Worm (Caenorhabditis elegans): ENCODE measurements around the gene C29E4.11.

The C29E4.11 gene

ce11 chrIII:7973968-7974607 lies 16.2 kb upstream of the C29E4.11 start (continued):
- TF ChIP-seq nhr-237 (tag; optimal IDR thresholded peaks at IDR 0.05): no peak
- no peak for TF ChIP-seq C04F5.9 (tag; optimal IDR thresholded peaks at IDR 0.05)
- TF ChIP-seq ama-1 (optimal IDR thresholded peaks at IDR 0.05): peak; percentile 27
- TF ChIP-seq jun-1 (tag; optimal IDR thresholded peaks at IDR 0.05): no peak
- no peak for TF ChIP-seq isw-1 (GFP tag; IDR thresholded peaks at IDR 0.05)
- TF ChIP-seq nhr-28 (tag; optimal IDR thresholded peaks at IDR 0.05): no peak
- no peak for TF ChIP-seq hlh-4 (tag; optimal IDR thresholded peaks at IDR 0.05)
- no peak for TF ChIP-seq unc-30 (tag; optimal IDR thresholded peaks at IDR 0.05)
- TF ChIP-seq egl-27 (tag; optimal IDR thresholded peaks at IDR 0.05): no peak
- TF ChIP-seq snpc-4 (tag; optimal IDR thresholded peaks at IDR 0.05): no peak
- TF ChIP-seq lsy-2 (tag; optimal IDR thresholded peaks at IDR 0.05): peak in 1 of 2 experiments; percentile 19
- no peak for TF ChIP-seq egl-13 (tag; optimal IDR thresholded peaks at IDR 0.05)
- no peak for TF ChIP-seq fkh-8 (tag; optimal IDR thresholded peaks at IDR 0.05)

- TF ChIP-seq unc-30 (tag; optimal IDR thresholded peaks at IDR 0.05) (no peak), tlp-1 (tag; optimal IDR thresholded peaks at IDR 0.05) (no peak), fkh-4 (tag; optimal IDR thresholded peaks at IDR 0.05; ENCODE audit: borderline replicate concordance) (peak; percentile 26), ceh-63 (GFP tag; optimal IDR thresholded peaks at IDR 0.05) (no peak), nhr-85 (tag) (peak; percentile 97), ztf-11 (tag; optimal IDR thresholded peaks at IDR 0.05) (peak in 1 of 2 experiments; percentile 70), tbx-2 (tag; optimal IDR thresholded peaks at IDR 0.05) (peak; percentile 95), ceh-8 (GFP tag; optimal IDR thresholded peaks at IDR 0.05) (peak; percentile 64), C04F5.9 (tag; optimal IDR thresholded peaks at IDR 0.05) (peak; percentile 69), blmp-1 (tag; optimal IDR thresholded peaks at IDR 0.05) (peak; percentile 95), pax-3 (tag; optimal IDR thresholded peaks at IDR 0.05) (peak; percentile 78), unc-86 (tag; optimal IDR thresholded peaks at IDR 0.05) (peak; percentile 90), sup-37 (GFP tag; optimal IDR thresholded peaks at IDR 0.05) (peak; percentile 71), nhr-71 (tag; optimal IDR thresholded peaks at IDR 0.05) (peak; percentile 96), jun-1 (tag; optimal IDR thresholded peaks at IDR 0.05) (peak; percentile 89), ama-1 (optimal IDR thresholded peaks at IDR 0.05) (peak; percentile 53), lin-35 (GFP tag; optimal IDR thresholded peaks at IDR 0.05) (peak; percentile 94 to 95), unc-130 (tag; optimal IDR thresholded peaks at IDR 0.05) (peak; percentile 98), fkh-10 (GFP tag; optimal IDR thresholded peaks at IDR 0.05) (peak; percentile 43), nhr-76 (tag; optimal IDR thresholded peaks at IDR 0.05) (no peak), pqm-1 (tag; optimal IDR thresholded peaks at IDR 0.05) (no peak), mab-9 (GFP tag; IDR thresholded peaks at IDR 0.05) (peak; percentile 90), efl-3 (GFP tag; optimal IDR thresholded peaks at IDR 0.05) (no peak), fkh-8 (tag; optimal IDR thresholded peaks at IDR 0.05) (peak; percentile 89), aha-1 (tag; optimal IDR thresholded peaks at IDR 0.05) (peak; percentile 62), nhr-77 (tag; optimal IDR thresholded peaks at IDR 0.05) (peak; percentile 87), egl-13 (tag; optimal IDR thresholded peaks at IDR 0.05) (peak; percentile 82), mdl-1 (tag; optimal IDR thresholded peaks at IDR 0.05) (peak in 1 of 2 experiments; percentile 93), zip-4 (GFP tag; optimal IDR thresholded peaks at IDR 0.05) (peak; percentile 83), nhr-12 (tag; optimal IDR thresholded peaks at IDR 0.05) (no peak), nhr-47 (tag; optimal IDR thresholded peaks at IDR 0.05) (peak; percentile 96), grh-1 (GFP tag; IDR thresholded peaks at IDR 0.05) (peak; percentile 88), efl-1 (optimal IDR thresholded peaks at IDR 0.05) (peak; percentile 91 to 93), efl-1 (GFP tag; optimal IDR thresholded peaks at IDR 0.05 in 1 of 2) (peak; percentile 83 to 98), lin-15B (tag; optimal IDR thresholded peaks at IDR 0.05) (peak; percentile 84), ceh-88 (GFP tag; IDR thresholded peaks at IDR 0.05) (peak; percentile 62), fos-1 (tag; optimal IDR thresholded peaks at IDR 0.05) (peak; percentile 81), isw-1 (GFP tag; IDR thresholded peaks at IDR 0.05) (peak; percentile 89), elt-3 (tag; optimal IDR thresholded peaks at IDR 0.05) (peak in 5 of 6 experiments; percentile 53 to 97 (median 75)), nhr-20 (tag; optimal IDR thresholded peaks at IDR 0.05) (peak; percentile 97), dsc-1 (tag; optimal IDR thresholded peaks at IDR 0.05) (peak; percentile 98), egl-27 (tag; optimal IDR thresholded peaks at IDR 0.05) (no peak), elt-2 (tag; optimal IDR thresholded peaks at IDR 0.05) (peak; percentile 74), lsy-2 (tag; optimal IDR thresholded peaks at IDR 0.05) (peak; percentile 94 to 96), aly-2 (tag; optimal IDR thresholded peaks at IDR 0.05) (peak; percentile 38)
Measured at ce11 chrIII:7973201-7973767, 15.4 kb upstream of the C29E4.11 start, which contains the start of the genes eef-1B.1 and aco-2. TSS of gene eef-1B.1 (minus strand) at chrIII:7973386. TSS of gene aco-2 (plus strand) at chrIII:7973717.
